Fruit fly (Drosophila melanogaster): Measurements from ENCODE around the gene mIF2.

mIF2 gene

DNA sequence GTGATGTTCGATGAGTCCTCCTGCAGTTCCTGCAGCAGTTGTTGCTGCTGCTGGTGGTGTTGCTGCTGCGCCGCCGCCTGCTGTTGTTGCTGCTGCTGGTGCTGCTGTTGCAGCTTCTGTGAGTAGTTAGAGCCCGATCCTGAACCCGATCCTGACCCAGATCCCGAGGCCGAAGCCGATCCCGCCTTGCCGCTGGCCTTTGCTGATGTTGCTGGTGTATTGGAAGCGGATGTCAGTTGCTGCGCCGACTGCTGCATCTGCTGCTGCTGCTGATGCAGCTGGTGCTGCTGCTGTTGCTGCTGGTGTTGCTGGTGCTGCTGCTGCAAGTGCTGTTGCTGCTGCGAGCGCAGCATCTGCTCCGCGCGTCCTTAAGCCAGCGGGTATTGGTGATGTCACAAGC lies 38.0 kb upstream of the mIF2 start:
- TF ChIP-seq Dfd (GFP tag; optimal IDR thresholded peaks at IDR 0.05) = peak; percentile 87
- no peak for TF ChIP-seq sv (GFP tag; optimal IDR thresholded peaks at IDR 0.05)

DNA sequence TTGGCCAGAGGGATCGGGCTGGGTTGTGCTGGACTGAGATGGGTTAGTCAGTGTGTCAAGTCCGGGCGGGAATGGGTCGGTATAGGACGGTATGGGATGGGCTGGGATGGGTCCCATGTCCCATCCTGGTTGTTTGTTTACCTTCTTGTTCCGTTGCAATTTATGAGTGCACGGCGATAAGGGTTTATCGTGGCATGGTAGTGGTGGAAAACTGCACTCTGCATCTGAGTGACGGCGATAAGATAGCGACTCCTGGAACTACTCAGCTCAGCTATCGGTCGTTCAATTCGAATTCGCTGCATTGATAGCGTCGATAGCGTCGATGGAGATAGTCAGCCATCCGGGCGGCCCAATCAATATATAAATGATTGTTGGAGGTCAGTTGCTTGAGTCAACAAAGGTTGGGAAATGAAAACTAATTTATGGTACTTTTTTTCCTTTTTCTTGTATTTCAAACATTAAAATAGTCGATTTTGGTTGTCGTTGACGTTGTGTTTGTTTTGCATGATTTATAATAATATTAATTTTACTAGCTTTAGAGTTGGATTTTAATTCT lies 36.0 kb upstream of the mIF2 start:
- TF ChIP-seq br (GFP tag; optimal IDR thresholded peaks at IDR 0.05) = no peak
- no peak for TF ChIP-seq Dfd (GFP tag; optimal IDR thresholded peaks at IDR 0.05)
- TF ChIP-seq woc (GFP tag; optimal IDR thresholded peaks at IDR 0.05) = no peak
- TF ChIP-seq Myc (optimal IDR thresholded peaks at IDR 0.05) = no peak
- no peak for TF ChIP-seq sv (GFP tag; optimal IDR thresholded peaks at IDR 0.05)
- no peak for TF ChIP-seq CG9705 (GFP tag; optimal IDR thresholded peaks at IDR 0.05)
- no peak for TF ChIP-seq Abd-B (GFP tag; optimal IDR thresholded peaks at IDR 0.05)
- TF ChIP-seq CrebA (GFP tag; optimal IDR thresholded peaks at IDR 0.05; ENCODE audit: borderline replicate concordance) = no peak
- no peak for TF ChIP-seq sage (GFP tag; optimal IDR thresholded peaks at IDR 0.05)

dm6 chr3R:28580013-28580412 lies 35.4 kb upstream of the mIF2 start:
- TF ChIP-seq sv (GFP tag; optimal IDR thresholded peaks at IDR 0.05) (no peak), woc (GFP tag; optimal IDR thresholded peaks at IDR 0.05) (no peak), tai (GFP tag; optimal IDR thresholded peaks at IDR 0.05) (no peak), psq (GFP tag; optimal IDR thresholded peaks at IDR 0.05) (no peak), fru (GFP tag; optimal IDR thresholded peaks at IDR 0.05) (no peak), Jra (GFP tag; optimal IDR thresholded peaks at IDR 0.05) (no peak), Dfd (GFP tag; optimal IDR thresholded peaks at IDR 0.05) (no peak), Hnf4 (GFP tag; optimal IDR thresholded peaks at IDR 0.05) (no peak), foxo (GFP tag; optimal IDR thresholded peaks at IDR 0.05) (no peak)

- TF ChIP-seq OdsH (GFP tag; optimal IDR thresholded peaks at IDR 0.05) = no peak
- TF ChIP-seq woc (GFP tag; optimal IDR thresholded peaks at IDR 0.05) = no peak
- no peak for TF ChIP-seq jim (GFP tag; optimal IDR thresholded peaks at IDR 0.05)
- TF ChIP-seq CrebA (GFP tag; optimal IDR thresholded peaks at IDR 0.05; ENCODE audit: borderline replicate concordance) = no peak
- TF ChIP-seq Dfd (GFP tag; optimal IDR thresholded peaks at IDR 0.05) = no peak
- TF ChIP-seq Abd-B (GFP tag; optimal IDR thresholded peaks at IDR 0.05) = no peak
- TF ChIP-seq dl (GFP tag; optimal IDR thresholded peaks at IDR 0.05; ENCODE audit: insufficient read depth in 1 of 2, partially characterized antibody in 2 of 2) = no peak
- no peak for TF ChIP-seq ey (GFP tag; optimal IDR thresholded peaks at IDR 0.05)
- no peak for TF ChIP-seq Myc (optimal IDR thresholded peaks at IDR 0.05)
- no peak for TF ChIP-seq GATAd (GFP tag; optimal IDR thresholded peaks at IDR 0.05)
- TF ChIP-seq Vsx2 (GFP tag; optimal IDR thresholded peaks at IDR 0.05; ENCODE audit: partially characterized antibody) = no peak
- TF ChIP-seq CG32264 (GFP tag; optimal IDR thresholded peaks at IDR 0.05) = no peak
- TF ChIP-seq tai (GFP tag; optimal IDR thresholded peaks at IDR 0.05) = no peak
- no peak for TF ChIP-seq brk (GFP tag; optimal IDR thresholded peaks at IDR 0.05)
These were observed 34.9 kb upstream of the mIF2 start for dm6 chr3R:28579501-28579900.

DNA sequence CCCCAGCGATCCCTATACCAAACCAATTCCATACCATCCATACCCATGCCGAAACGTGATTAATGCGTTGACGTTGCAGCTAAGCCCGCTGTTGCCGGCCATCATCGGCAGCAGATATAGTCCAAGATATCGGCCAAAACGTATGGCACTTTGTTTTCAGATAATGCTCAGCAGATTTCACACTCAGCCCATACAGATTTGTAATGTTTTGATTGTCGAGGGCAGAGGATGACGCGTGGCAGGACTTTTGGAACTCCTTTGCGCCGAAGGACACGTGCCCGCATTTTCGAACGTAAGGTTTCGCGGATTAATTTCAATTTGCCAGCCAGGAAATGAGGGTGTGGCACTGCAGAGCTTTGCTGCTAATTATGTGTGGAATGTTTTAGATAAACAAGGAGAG lies 32.2 kb upstream of the mIF2 start:
- TF ChIP-seq psq (GFP tag; optimal IDR thresholded peaks at IDR 0.05) = no peak
- no peak for TF ChIP-seq Rel (GFP tag; optimal IDR thresholded peaks at IDR 0.05)
- no peak for TF ChIP-seq Rel (tag; optimal IDR thresholded peaks at IDR 0.05)
- no peak for TF ChIP-seq Hr83 (GFP tag; optimal IDR thresholded peaks at IDR 0.05; ENCODE audit: poor library complexity, severe bottlenecking)
- TF ChIP-seq GATAd (GFP tag; optimal IDR thresholded peaks at IDR 0.05) = no peak
- TF ChIP-seq sage (GFP tag; optimal IDR thresholded peaks at IDR 0.05) = no peak
- no peak for TF ChIP-seq N (GFP tag; optimal IDR thresholded peaks at IDR 0.05)
- no peak for TF ChIP-seq CG32264 (GFP tag; optimal IDR thresholded peaks at IDR 0.05)
- no peak for TF ChIP-seq Sp1 (GFP tag; optimal IDR thresholded peaks at IDR 0.05)
- no peak for TF ChIP-seq br (GFP tag; optimal IDR thresholded peaks at IDR 0.05)
- TF ChIP-seq Jra (GFP tag; optimal IDR thresholded peaks at IDR 0.05) = no peak
- TF ChIP-seq dsf (GFP tag; optimal IDR thresholded peaks at IDR 0.05; ENCODE audit: borderline replicate concordance) = no peak
- no peak for TF ChIP-seq Hr78 (GFP tag; optimal IDR thresholded peaks at IDR 0.05)
- no peak for TF ChIP-seq sv (GFP tag; optimal IDR thresholded peaks at IDR 0.05)
- no peak for TF ChIP-seq rgr (GFP tag; optimal IDR thresholded peaks at IDR 0.05)
- TF ChIP-seq fru (GFP tag; optimal IDR thresholded peaks at IDR 0.05) = no peak
- no peak for TF ChIP-seq OdsH (GFP tag; optimal IDR thresholded peaks at IDR 0.05)
- TF ChIP-seq Dfd (GFP tag; optimal IDR thresholded peaks at IDR 0.05) = no peak
- no peak for TF ChIP-seq usp (GFP tag; optimal IDR thresholded peaks at IDR 0.05)
- no peak for TF ChIP-seq pan (optimal IDR thresholded peaks at IDR 0.05)
- TF ChIP-seq Hnf4 (GFP tag; optimal IDR thresholded peaks at IDR 0.05) = no peak
